Worm (Caenorhabditis elegans): ENCODE results near the gene cutl-3.

cutl-3 gene

ce11 chrX:14973085-14973484, 25.9 kb downstream of the cutl-3 start:
- TF ChIP-seq skn-1 (tag; optimal IDR thresholded peaks at IDR 0.05) (no peak), pqm-1 (tag; optimal IDR thresholded peaks at IDR 0.05) (no peak), ztf-4 (tag; optimal IDR thresholded peaks at IDR 0.05) (no peak), lin-15B (tag; optimal IDR thresholded peaks at IDR 0.05) (no peak), zag-1 (tag; optimal IDR thresholded peaks at IDR 0.05) (no peak), unc-62 (GFP tag; optimal IDR thresholded peaks at IDR 0.05) (no peak), pha-4 (tag; optimal IDR thresholded peaks at IDR 0.05) (no peak), fos-1 (tag; optimal IDR thresholded peaks at IDR 0.05) (no peak), unc-39 (tag; optimal IDR thresholded peaks at IDR 0.05) (no peak), fkh-10 (GFP tag; optimal IDR thresholded peaks at IDR 0.05) (no peak), aly-2 (tag; optimal IDR thresholded peaks at IDR 0.05) (no peak), tbx-2 (tag; optimal IDR thresholded peaks at IDR 0.05) (no peak), R02D3.7 (tag; optimal IDR thresholded peaks at IDR 0.05) (no peak), ceh-28 (tag; optimal IDR thresholded peaks at IDR 0.05) (no peak), hmg-11 (tag; optimal IDR thresholded peaks at IDR 0.05) (no peak), lsy-12 (tag; optimal IDR thresholded peaks at IDR 0.05) (no peak), elt-2 (tag; optimal IDR thresholded peaks at IDR 0.05) (no peak), ceh-82 (tag; optimal IDR thresholded peaks at IDR 0.05) (no peak), nhr-237 (tag; optimal IDR thresholded peaks at IDR 0.05) (no peak), ceh-9 (tag; optimal IDR thresholded peaks at IDR 0.05) (no peak)

DNA sequence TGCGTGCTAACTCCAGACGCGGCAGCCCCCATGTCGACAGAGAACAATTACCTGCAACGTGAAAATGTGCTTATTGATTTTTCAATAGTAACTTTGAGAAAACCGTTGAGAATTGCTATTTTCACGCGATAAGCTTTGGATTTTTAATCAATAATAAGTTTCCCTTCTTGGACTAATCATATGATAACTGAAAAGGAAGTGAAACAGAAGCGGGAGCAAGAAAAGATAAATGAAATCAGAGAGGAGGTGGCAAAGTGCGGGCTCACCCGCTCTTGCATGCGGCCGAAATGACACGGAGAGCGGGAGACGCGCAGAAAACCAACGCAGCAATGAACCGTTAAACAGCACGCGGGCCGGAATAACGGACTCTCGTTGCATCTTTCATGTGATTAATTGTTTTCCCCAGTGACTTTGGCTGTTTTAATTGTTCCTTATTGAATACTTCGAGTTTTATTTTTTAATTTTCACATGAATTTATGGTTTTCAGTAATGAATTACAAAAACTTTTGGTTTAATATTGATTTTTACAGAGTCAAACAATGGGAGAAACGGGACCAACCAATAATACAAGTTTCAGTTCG, 28.7 kb downstream of the cutl-3 start, which contains the start of the genes flwr-1 and tbc-1:
TSS of gene flwr-1 (minus strand) at position 51 of the 581 bp plus-strand sequence.
TSS of gene tbc-1 (plus strand) at position 531 of the 581 bp plus-strand sequence.
- no peak for TF ChIP-seq nhr-25 (tag; optimal IDR thresholded peaks at IDR 0.05)
- no peak for TF ChIP-seq ceh-9 (tag; optimal IDR thresholded peaks at IDR 0.05)
- TF ChIP-seq pqm-1 (tag; optimal IDR thresholded peaks at IDR 0.05) = no peak
- TF ChIP-seq elt-3 (tag; optimal IDR thresholded peaks at IDR 0.05) = no peak
- TF ChIP-seq fkh-10 (GFP tag; optimal IDR thresholded peaks at IDR 0.05) = no peak
- no peak for TF ChIP-seq skn-1 (tag; optimal IDR thresholded peaks at IDR 0.05)
- no peak for TF ChIP-seq nhr-77 (tag; optimal IDR thresholded peaks at IDR 0.05)
- TF ChIP-seq nhr-11 (tag; optimal IDR thresholded peaks at IDR 0.05) = no peak
- no peak for TF ChIP-seq mdl-1 (tag; optimal IDR thresholded peaks at IDR 0.05)
- no peak for TF ChIP-seq fkh-2 (tag; optimal IDR thresholded peaks at IDR 0.05)
- TF ChIP-seq unc-62 (GFP tag; optimal IDR thresholded peaks at IDR 0.05) = no peak
- TF ChIP-seq nhr-43 (tag; optimal IDR thresholded peaks at IDR 0.05; ENCODE audit: poor library complexity, severe bottlenecking) = no peak
- no peak for TF ChIP-seq nhr-76 (tag; optimal IDR thresholded peaks at IDR 0.05)
- no peak for TF ChIP-seq mml-1 (tag; optimal IDR thresholded peaks at IDR 0.05)
- peak; percentile 45 for TF ChIP-seq elt-2 (tag; optimal IDR thresholded peaks at IDR 0.05)
- TF ChIP-seq unc-39 (tag; optimal IDR thresholded peaks at IDR 0.05) = no peak
- no peak for TF ChIP-seq eor-1 (tag; optimal IDR thresholded peaks at IDR 0.05)
- TF ChIP-seq tbx-2 (tag; optimal IDR thresholded peaks at IDR 0.05) = no peak
- TF ChIP-seq fos-1 (tag; optimal IDR thresholded peaks at IDR 0.05) = no peak
- TF ChIP-seq zag-1 (tag; optimal IDR thresholded peaks at IDR 0.05) = no peak
- no peak for TF ChIP-seq elt-1 (tag; optimal IDR thresholded peaks at IDR 0.05)
- no peak for TF ChIP-seq ceh-16 (tag; optimal IDR thresholded peaks at IDR 0.05)
- TF ChIP-seq lsy-12 (tag; optimal IDR thresholded peaks at IDR 0.05) = no peak
- peak; percentile 45 for TF ChIP-seq pha-4 (tag; optimal IDR thresholded peaks at IDR 0.05)
- peak; percentile 76 for TF ChIP-seq lin-39 (tag; optimal IDR thresholded peaks at IDR 0.05)
- no peak for TF ChIP-seq nfya-1 (tag; optimal IDR thresholded peaks at IDR 0.05; ENCODE audit: insufficient read depth)
- TF ChIP-seq ztf-11 (tag; optimal IDR thresholded peaks at IDR 0.05) = no peak
- TF ChIP-seq aly-2 (tag; optimal IDR thresholded peaks at IDR 0.05) = no peak
- TF ChIP-seq sea-2 (GFP tag; optimal IDR thresholded peaks at IDR 0.05) = no peak
- TF ChIP-seq nhr-12 (tag; optimal IDR thresholded peaks at IDR 0.05) = no peak
- TF ChIP-seq daf-12 (tag; optimal IDR thresholded peaks at IDR 0.05) = no peak
- TF ChIP-seq ama-1 (optimal IDR thresholded peaks at IDR 0.05) = no peak
- peak; percentile 52 for TF ChIP-seq lin-15B (tag; optimal IDR thresholded peaks at IDR 0.05)
- TF ChIP-seq hmg-11 (tag; optimal IDR thresholded peaks at IDR 0.05) = peak; percentile 22
- peak; percentile 9 for TF ChIP-seq ceh-28 (tag; optimal IDR thresholded peaks at IDR 0.05)
- peak; percentile 43 for TF ChIP-seq egl-5 (tag; optimal IDR thresholded peaks at IDR 0.05)
- no peak for TF ChIP-seq nhr-28 (tag; optimal IDR thresholded peaks at IDR 0.05)
- TF ChIP-seq egl-27 (tag; optimal IDR thresholded peaks at IDR 0.05) = no peak
- TF ChIP-seq ZK546.5 (tag; optimal IDR thresholded peaks at IDR 0.05) = no peak
- TF ChIP-seq snpc-4 (tag; optimal IDR thresholded peaks at IDR 0.05) = peak; percentile 27
- no peak for TF ChIP-seq nhr-67 (tag; optimal IDR thresholded peaks at IDR 0.05)
- no peak for TF ChIP-seq ceh-82 (tag; optimal IDR thresholded peaks at IDR 0.05)
- TF ChIP-seq nhr-23 (tag; optimal IDR thresholded peaks at IDR 0.05) = no peak
- TF ChIP-seq jun-1 (tag; optimal IDR thresholded peaks at IDR 0.05) = no peak
- TF ChIP-seq R02D3.7 (tag; optimal IDR thresholded peaks at IDR 0.05) = no peak
- TF ChIP-seq nhr-237 (tag; optimal IDR thresholded peaks at IDR 0.05) = no peak
- TF ChIP-seq ztf-4 (tag; optimal IDR thresholded peaks at IDR 0.05) = no peak

Measured in whole organism, L3 larva.